Worm (Caenorhabditis elegans) whole organism, mixed stage, embryonic: ENCODE data around the gene clec-187.

Experiments used
- elt-3 ChIP-seq: fragments of 150-350 bp; optimal IDR thresholded peaks from 2 replicates; lab custom pipeline; 2014; ENCODE audit warnings: missing biosample characterization, missing genetic modification characterization
- ham-2 ChIP-seq: fragments of 200-800 bp; sonication (Bioruptor generic); optimal IDR thresholded peaks from 2 replicates; lab custom pipeline; 2018; ENCODE audit warnings: mild to moderate bottlenecking, missing genetic modification characterization, missing compliant biosample characterization
- nhr-12 ChIP-seq: fragments of 150-350 bp; optimal IDR thresholded peaks from 2 replicates; lab custom pipeline; 2014; ENCODE audit warnings: missing biosample characterization, missing genetic modification characterization
- nhr-237 ChIP-seq: fragments of 150-350 bp; optimal IDR thresholded peaks from 2 replicates; lab custom pipeline; 2014; ENCODE audit warnings: missing biosample characterization, missing genetic modification characterization
- pha-4 ChIP-seq: fragments of 150-350 bp; optimal IDR thresholded peaks from 2 replicates; lab custom pipeline; 2018; ENCODE audit warnings: missing biosample characterization, missing genetic modification reagents, missing genetic modification characterization
- snpc-4 ChIP-seq: fragments of 150-350 bp; optimal IDR thresholded peaks from 2 replicates; lab custom pipeline; 2014; ENCODE audit warnings: missing biosample characterization, missing genetic modification characterization
- ztf-11 ChIP-seq: fragments of 150-350 bp; optimal IDR thresholded peaks from 2 replicates; lab custom pipeline; 2014; ENCODE audit warnings: missing biosample characterization, missing genetic modification characterization

- no peak for TF ChIP-seq nhr-237 (tag; lab: Kevin White, UChicago)
- no peak for TF ChIP-seq ham-2 (GFP tag; lab: Kevin White, UChicago)
- TF ChIP-seq pha-4 (tag; lab: Kevin White, UChicago) = no peak
- TF ChIP-seq nhr-12 (tag; lab: Kevin White, UChicago) = no peak
- TF ChIP-seq elt-3 (tag; lab: Kevin White, UChicago) = no peak
- no peak for TF ChIP-seq ztf-11 (tag; lab: Kevin White, UChicago)
- TF ChIP-seq snpc-4 = no peak
Measured at ce11 chrIV:12855248-12855647, 16.0 kb downstream of the clec-187 start, which contains the start of gene nstp-5.
